Worm (Caenorhabditis elegans): ENCODE measurements around the gene fbxc-7.

ce11 chrII:909554-909953 lies 45.2 kb upstream of the fbxc-7 start, which contains the start of the genes fbxc-24 and fbxc-27:
- TF ChIP-seq elt-3 (tag; optimal IDR thresholded peaks at IDR 0.05) = no peak
- no peak for TF ChIP-seq sem-2 (GFP tag; optimal IDR thresholded peaks at IDR 0.05)
- TF ChIP-seq lin-13 (tag; optimal IDR thresholded peaks at IDR 0.05) = no peak
- TF ChIP-seq nhr-237 (tag; optimal IDR thresholded peaks at IDR 0.05) = no peak
- no peak for TF ChIP-seq elt-1 (tag; optimal IDR thresholded peaks at IDR 0.05; ENCODE audit: borderline replicate concordance, insufficient read depth)
- no peak for TF ChIP-seq mep-1 (tag; optimal IDR thresholded peaks at IDR 0.05)
- no peak for TF ChIP-seq ham-2 (GFP tag; optimal IDR thresholded peaks at IDR 0.05)
- TF ChIP-seq nhr-12 (tag; optimal IDR thresholded peaks at IDR 0.05) = no peak
- no peak for TF ChIP-seq snpc-4 (tag; optimal IDR thresholded peaks at IDR 0.05)
- peak; percentile 68 for TF ChIP-seq hlh-1 (tag; optimal IDR thresholded peaks at IDR 0.05)
- TF ChIP-seq lin-32 (GFP tag; optimal IDR thresholded peaks at IDR 0.05) = no peak
- TF ChIP-seq pha-4 (tag; optimal IDR thresholded peaks at IDR 0.05) = no peak
